Worm (Caenorhabditis elegans) whole organism, L4/young adult: Measurements from ENCODE around the gene ZC373.5.

Experiments
- W03F9.2 ChIP-seq: fragments of 150-350 bp; optimal IDR thresholded peaks from 2 replicates; lab custom pipeline; 2014; ENCODE audit warnings: missing biosample characterization, missing genetic modification characterization
- dao-5 ChIP-seq: sonication (generic microtip); optimal IDR thresholded peaks from 2 replicates; lab custom pipeline; 2016; ENCODE audit warnings: missing genotype, missing genetic modification characterization, moderate library complexity, missing compliant biosample characterization
- him-1 ChIP-seq: sonication (generic microtip); optimal IDR thresholded peaks from 2 replicates; lab custom pipeline; 2016; ENCODE audit warnings: missing genotype, missing genetic modification reagents, missing genetic modification characterization, missing compliant biosample characterization

ce11 chrX:10047325-10047724 lies 26.9 kb downstream of the ZC373.5 start, which contains the start of gene ZC374.2:
- TF ChIP-seq him-1 (tag; lab: Kevin White, UChicago) (no peak), dao-5 (tag; lab: Kevin White, UChicago) (no peak), W03F9.2 (tag; lab: Kevin White, UChicago) (no peak)
